Worm (Caenorhabditis elegans): Measurements from ENCODE around the gene K05F6.12.
"Not testable (repeated sequence)": the region's sequence is repeated elsewhere in the genome, so short reads cannot be mapped to it uniquely, and the experiment has no call there.

K05F6.12 gene

DNA sequence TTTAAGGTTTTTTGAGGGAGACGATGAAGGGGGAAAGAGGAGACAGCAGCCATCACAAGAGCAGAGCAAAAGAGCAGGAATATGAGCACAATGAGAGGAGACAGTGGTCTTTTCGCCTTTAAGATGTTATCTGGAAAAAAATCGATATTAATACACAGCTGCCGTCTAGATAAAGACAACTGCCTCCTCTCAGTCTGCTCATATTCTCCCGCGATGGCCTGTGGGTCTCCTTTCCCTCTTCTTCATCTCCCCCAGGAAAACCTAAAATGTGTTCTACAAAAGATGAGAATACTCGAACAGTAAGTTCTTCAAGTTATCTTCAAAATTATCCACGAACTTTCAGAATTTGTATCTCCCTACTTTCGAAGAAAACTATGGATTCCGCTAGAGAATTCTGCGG is 4.8 kb downstream of the K05F6.12 start, which contains the start of the genes fbxb-52 and fbxb-51:
fbxb-52 (minus strand) TSS at position 101 of the 400 bp plus-strand sequence.
fbxb-51 (plus strand) TSS at position 212 of the 400 bp plus-strand sequence.
- TF ChIP-seq unc-62 (GFP tag; optimal IDR thresholded peaks at IDR 0.05): no peak

DNA sequence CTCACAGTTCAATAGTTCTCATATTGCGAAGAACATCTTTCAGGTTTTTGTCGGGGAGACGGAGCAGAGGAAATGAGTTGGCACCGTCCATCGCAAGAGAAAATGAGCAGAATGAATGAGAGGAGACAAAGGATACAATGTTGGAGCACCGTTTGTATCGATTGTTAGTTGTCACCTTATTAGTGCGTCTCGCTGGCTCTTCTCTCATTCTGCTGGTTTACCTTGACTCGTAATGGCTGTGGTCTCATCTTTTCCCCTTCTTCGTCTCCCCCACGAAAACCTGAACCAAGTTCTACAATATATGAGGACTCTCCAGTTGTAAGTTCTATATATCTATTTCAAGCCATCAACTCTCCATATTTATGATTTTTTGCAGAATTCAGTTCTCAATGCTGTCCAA is 10.5 kb downstream of the K05F6.12 start, which contains the start of the genes fbxb-54 and fbxb-50:
fbxb-54 (minus strand) TSS at position 101 of the 400 bp plus-strand sequence.
fbxb-50 (plus strand) TSS at position 227 of the 400 bp plus-strand sequence.
- TF ChIP-seq unc-62 (GFP tag; optimal IDR thresholded peaks at IDR 0.05): not testable (repeated sequence)

DNA sequence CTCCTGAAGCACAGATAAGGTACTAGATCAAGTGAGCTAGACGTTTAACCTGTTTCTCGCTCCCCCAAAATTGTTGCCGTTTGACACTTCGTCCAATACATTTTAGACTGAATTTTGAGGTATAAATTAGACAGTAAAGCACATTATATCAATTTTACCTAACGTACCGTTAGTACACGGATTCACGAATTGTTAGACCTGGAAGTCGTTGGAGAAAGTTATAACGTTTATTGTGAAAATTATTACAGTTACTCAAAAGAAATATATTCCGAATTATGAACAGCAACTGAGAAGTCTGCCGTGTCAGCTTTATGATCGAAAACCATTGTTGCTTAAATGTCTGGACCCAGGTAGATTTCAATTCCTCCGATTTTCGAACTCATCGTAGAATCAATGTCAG is 15.1 kb downstream of the K05F6.12 start:
- no peak for TF ChIP-seq unc-62 (GFP tag; optimal IDR thresholded peaks at IDR 0.05)

DNA sequence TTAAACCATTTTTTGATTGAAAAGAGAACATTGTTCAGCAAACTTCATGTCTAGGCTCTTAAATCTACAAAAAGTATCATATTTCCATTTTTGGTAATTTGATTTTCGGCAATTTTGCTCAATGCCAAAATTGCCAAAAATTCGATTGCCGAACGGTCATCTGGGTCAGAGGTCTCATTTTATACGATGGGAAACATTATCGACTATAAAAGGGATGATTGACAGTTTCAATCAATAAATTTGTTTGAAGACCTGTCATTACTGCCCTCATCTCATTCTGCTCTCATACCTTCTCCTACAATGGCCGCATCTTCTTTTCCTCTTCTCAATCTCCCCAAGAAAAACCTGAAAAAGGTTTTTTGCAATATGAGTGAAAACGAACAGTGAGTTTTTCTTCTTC is 16.1 kb downstream of the K05F6.12 start, which contains the start of gene K05F6.14:
K05F6.14 (plus strand) TSS at position 301 of the 400 bp plus-strand sequence.
- no peak for TF ChIP-seq unc-62 (GFP tag; optimal IDR thresholded peaks at IDR 0.05)

DNA sequence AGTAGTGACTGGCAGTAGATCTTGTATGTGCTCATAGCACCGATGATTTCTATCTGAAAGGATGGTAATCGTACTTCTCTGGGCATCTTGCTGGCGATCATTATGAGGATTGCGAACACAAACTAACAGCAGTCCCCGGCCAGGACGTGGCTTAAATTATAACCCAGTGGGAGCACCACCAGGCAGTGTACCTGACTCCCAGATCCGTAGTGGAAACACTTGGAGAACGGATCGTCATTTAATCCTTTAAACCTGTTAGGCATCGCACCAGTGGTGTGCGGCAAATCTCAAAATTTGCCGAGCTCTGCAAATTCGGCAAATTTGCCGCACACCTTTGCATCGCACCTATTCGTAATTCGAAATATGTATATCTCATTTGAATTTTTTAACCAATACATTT is 21.9 kb downstream of the K05F6.12 start, which contains the start of gene K05F6.8:
K05F6.8 (minus strand) TSS at position 101 of the 400 bp plus-strand sequence.
- TF ChIP-seq unc-62 (GFP tag; optimal IDR thresholded peaks at IDR 0.05): no peak

DNA sequence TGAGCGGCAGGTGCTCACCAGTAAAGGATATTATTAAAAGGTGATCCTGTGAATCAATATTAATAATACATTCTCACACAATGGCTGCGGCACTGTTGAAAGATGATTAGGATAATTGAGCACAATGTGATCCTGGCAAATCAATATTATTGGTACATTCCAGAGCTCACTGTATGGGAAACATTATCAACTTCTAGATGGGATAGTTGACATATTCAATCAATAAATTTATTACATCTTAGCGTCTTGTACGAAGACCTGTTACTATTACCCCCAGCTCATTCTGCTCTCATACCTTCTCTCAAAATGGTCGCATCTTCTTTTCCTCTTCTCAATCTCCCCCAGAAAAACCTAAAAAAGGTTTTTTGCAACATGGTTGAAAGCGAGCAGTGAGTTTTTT is 22.5 kb downstream of the K05F6.12 start, which contains the start of gene fbxb-49:
fbxb-49 (plus strand) TSS at position 301 of the 400 bp plus-strand sequence.
- no peak for TF ChIP-seq unc-62 (GFP tag; optimal IDR thresholded peaks at IDR 0.05)

DNA sequence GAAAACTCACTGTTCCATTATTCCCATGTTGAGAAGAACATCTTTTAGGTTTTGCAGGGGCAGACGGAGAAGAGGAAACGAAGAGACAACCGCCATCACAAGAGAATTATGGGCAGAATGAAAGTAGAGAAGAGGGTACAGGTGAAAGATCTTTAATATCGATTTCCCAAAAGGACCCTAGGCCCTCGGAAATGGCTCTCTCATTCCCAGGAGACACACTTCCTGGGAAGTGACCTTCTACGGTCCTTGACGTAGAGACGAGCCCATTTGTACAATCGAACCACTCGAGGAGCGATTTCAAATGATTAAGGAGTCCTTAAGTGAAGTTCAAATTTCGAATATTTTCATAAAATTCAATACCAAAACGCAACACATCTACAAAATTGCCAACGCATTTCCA is 25.3 kb downstream of the K05F6.12 start, which contains the start of gene fbxb-46:
fbxb-46 (minus strand) TSS at position 101 of the 400 bp plus-strand sequence.
- no peak for TF ChIP-seq unc-62 (GFP tag; optimal IDR thresholded peaks at IDR 0.05)

DNA sequence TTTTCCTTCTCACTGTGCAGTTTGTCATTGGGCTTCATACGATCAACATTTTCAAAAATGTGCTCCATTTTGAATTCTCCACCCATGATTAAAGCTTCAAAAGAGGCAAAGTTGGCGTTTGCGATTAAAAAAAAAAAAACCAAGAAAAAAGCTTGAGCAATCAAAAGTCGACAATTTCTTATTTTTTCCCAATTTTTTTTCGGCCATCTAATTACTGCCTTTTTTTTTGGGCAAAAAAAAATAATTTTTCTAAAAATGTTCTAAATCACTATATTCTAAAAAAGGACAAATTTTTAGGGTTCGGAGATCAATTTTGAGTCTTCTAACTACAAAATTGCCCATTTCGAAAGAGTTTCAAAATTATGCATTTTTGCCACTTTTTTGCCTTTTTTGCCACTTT is 30.3 kb downstream of the K05F6.12 start, which contains the start of gene K05F6.10:
K05F6.10 (minus strand) TSS at position 101 of the 400 bp plus-strand sequence.
- TF ChIP-seq unc-62 (GFP tag; optimal IDR thresholded peaks at IDR 0.05): no peak

DNA sequence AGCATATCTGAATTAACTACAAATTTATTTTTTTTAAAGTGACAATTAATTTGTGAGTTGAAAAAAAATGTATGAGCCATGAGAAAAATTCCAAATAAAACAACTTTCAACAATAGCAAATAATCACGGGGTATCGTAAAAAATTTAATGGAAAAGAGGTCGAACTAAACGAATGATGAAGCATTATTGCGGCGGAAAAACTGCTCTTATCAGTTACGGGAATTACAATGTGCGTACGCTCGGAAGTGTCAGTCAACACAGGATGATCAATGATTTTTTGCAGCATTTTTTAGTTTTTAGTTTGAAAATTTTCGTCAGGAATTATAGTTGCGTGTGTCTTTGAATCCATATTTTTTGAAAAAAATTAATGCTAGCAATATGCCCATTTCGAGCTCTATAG is 31.0 kb downstream of the K05F6.12 start:
- TF ChIP-seq unc-62 (GFP tag; optimal IDR thresholded peaks at IDR 0.05): no peak

DNA sequence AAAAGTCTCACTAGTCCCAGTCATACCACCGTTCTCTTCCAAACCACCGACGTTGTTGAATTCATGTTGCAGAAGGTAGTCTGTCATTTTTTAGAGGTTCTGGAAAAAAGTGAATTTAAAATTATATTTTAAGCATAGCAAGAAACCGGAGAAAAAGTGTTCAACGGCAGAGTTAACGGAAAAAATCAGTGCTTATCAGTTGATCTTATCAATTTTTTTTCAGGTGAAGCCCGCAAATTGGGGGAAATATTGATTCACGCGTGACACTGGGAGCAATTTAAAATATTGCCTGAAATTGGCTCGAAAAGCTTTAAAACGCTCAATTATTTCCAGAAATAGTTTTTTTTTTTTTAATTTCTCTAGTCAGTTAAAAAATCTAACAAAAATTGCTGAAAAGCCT is 34.2 kb downstream of the K05F6.12 start, which contains the start of gene math-38:
math-38 (minus strand) TSS at position 101 of the 400 bp plus-strand sequence.
- TF ChIP-seq unc-62 (GFP tag; optimal IDR thresholded peaks at IDR 0.05): no peak

DNA sequence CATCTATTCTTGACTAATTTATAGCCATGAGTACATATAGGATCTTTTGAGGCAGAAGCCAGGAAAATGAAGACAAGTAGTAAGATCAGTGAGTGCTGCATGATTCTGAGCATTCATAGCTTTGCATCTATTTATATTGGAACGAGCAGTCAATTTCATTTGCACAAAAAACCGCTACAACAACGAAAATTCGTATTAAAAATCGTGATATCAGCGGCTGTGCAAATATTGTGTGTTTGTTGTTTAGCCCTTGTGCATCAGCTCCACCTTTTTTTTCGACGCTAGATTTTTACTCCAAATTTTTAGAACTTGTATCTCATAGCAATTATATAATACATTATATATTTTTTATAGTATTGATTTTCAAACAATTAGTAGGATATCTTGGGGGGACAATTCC is 38.4 kb downstream of the K05F6.12 start, which contains the start of gene clec-21:
clec-21 (minus strand) TSS at position 101 of the 400 bp plus-strand sequence.
- TF ChIP-seq unc-62 (GFP tag; optimal IDR thresholded peaks at IDR 0.05): no peak

DNA sequence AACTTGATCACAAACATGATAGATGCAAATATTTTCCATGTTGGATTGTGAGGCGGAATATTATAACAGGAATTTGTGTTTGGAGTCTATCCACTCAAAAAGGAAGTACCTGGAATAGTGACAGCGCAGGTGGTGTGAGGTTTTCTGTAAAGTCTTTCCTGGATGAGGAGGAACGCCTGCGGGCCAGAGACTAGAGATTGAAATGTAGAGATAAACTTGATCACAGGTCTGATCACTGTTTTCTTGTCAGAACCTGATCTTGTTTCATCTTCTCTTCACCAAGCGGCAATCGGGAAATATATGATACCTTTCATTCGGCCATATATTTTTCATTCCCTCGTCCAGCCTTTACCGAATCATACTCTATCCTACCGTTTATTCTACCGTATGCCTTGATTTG is 40.6 kb downstream of the K05F6.12 start, which contains the start of gene T07H3.8:
T07H3.8 (plus strand) TSS at position 301 of the 400 bp plus-strand sequence.
- no peak for TF ChIP-seq unc-62 (GFP tag; optimal IDR thresholded peaks at IDR 0.05)

DNA sequence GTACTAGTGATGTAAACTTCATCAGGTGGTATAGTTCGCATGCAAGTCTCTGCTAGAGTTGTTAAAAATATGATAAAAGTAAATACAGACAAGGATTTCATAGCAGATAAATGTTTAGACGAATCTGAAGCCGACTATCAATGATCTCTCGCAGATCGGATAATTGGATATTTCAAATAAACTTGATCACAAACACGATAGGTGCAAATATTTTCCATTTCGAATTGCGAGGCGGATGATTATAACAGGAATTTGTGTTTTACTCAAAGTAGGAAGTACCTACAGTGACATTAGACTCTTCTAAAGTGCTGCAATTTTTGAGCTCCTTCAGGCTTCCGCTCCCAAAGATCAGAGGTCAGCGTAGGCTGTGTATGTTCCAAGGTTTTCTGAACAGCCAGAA is 44.1 kb downstream of the K05F6.12 start, which contains the start of gene T07H3.7:
T07H3.7 (minus strand) TSS at position 101 of the 400 bp plus-strand sequence.
- no peak for TF ChIP-seq unc-62 (GFP tag; optimal IDR thresholded peaks at IDR 0.05)

DNA sequence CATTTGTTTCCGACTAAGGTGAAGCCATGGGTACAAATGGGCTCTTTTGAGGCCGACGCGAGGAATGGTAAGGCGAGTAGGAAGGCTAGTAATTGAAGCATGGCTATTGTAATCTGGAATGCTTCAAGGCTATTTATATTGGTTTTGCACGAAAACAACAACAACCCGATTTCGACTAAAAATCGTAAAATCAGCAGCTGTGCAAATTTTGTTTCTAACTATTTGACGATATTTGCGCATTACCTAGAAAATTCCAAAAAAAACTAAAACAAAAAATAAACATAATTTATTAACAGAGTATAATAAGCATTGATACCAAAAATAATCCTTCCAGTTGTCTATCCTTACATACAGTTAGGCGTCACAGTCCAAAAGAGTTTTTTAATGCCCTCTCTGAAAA is 49.4 kb downstream of the K05F6.12 start, which contains the start of gene clec-20:
clec-20 (minus strand) TSS at position 101 of the 400 bp plus-strand sequence.
- TF ChIP-seq unc-62 (GFP tag; optimal IDR thresholded peaks at IDR 0.05): no peak
